Worm (Caenorhabditis elegans) whole organism, L4 larva: ENCODE data around the gene K07F5.7.

Experiments used
- F44E2.7 ChIP-seq: fragments of 200-800 bp; sonication (Bioruptor generic); IDR thresholded peaks from 2 replicates; pipeline ENCODE4 v2.1.2; 2022; ENCODE audit warnings: missing genetic modification characterization, missing compliant biosample characterization
- R02D3.7 ChIP-seq: fragments of 150-350 bp; sonication (generic microtip); optimal IDR thresholded peaks from 3 replicates; lab custom pipeline; 2014; ENCODE audit warnings: missing biosample characterization, missing genetic modification characterization
- T20F7.1 ChIP-seq: fragments of 200-800 bp; sonication (Bioruptor generic); optimal IDR thresholded peaks from 2 replicates; lab custom pipeline; 2018; ENCODE audit warnings: mild to moderate bottlenecking, missing genetic modification characterization, missing compliant biosample characterization
- T26A8.4 ChIP-seq: fragments of 200-800 bp; sonication (Bioruptor generic); IDR thresholded peaks from 2 replicates; pipeline ENCODE4 v1.3.6; 2022; ENCODE audit warnings: missing genetic modification characterization, missing compliant biosample characterization
- Y48G9A.11 ChIP-seq: fragments of 200-800 bp; sonication (Bioruptor generic); IDR thresholded peaks from 2 replicates; pipeline ENCODE4 v1.3.6; 2022; ENCODE audit warnings: missing genetic modification reagents, missing genetic modification characterization, missing compliant biosample characterization
- aha-1 ChIP-seq: fragments of 150-350 bp; peaks from one replicate; lab custom pipeline; 2014; ENCODE audit warnings: missing biosample characterization, missing genetic modification characterization
- aly-2 ChIP-seq: sonication (generic microtip); optimal IDR thresholded peaks from 2 replicates; lab custom pipeline; 2018; ENCODE audit warnings: missing biosample characterization, missing genetic modification characterization
- arid-1 ChIP-seq: fragments of 200-800 bp; sonication (Bioruptor generic); conservative IDR thresholded peaks from 2 replicates; pipeline ENCODE4 v1.3.6; 2022; ENCODE audit warnings: missing genetic modification reagents, missing genetic modification characterization, missing compliant biosample characterization
- ceh-20 ChIP-seq: fragments of 200-800 bp; sonication (Bioruptor generic); IDR thresholded peaks from 2 replicates; pipeline ENCODE4 v1.3.6; 2022; ENCODE audit warnings: missing genetic modification reagents, missing genetic modification characterization, missing compliant biosample characterization
- ctbp-1 ChIP-seq: fragments of 200-800 bp; sonication (Bioruptor generic); IDR thresholded peaks from 2 replicates; pipeline ENCODE4 v1.3.6; 2022; ENCODE audit warnings: missing genetic modification reagents, missing genetic modification characterization, missing compliant biosample characterization
- daf-12 ChIP-seq: fragments of 150-350 bp; optimal IDR thresholded peaks from 2 replicates; lab custom pipeline; 2014; ENCODE audit warnings: missing biosample characterization, missing genetic modification reagents, missing genetic modification characterization
- daf-16 ChIP-seq, 3 experiments: sonication (generic microtip); optimal IDR thresholded peaks; 2 replicates each; lab custom pipeline; 2016 to 2017; ENCODE audit warnings: missing genetic modification characterization in 3 of 3, missing genetic modification reagents in 3 of 3, mild to moderate bottlenecking in 2 of 3, missing compliant biosample characterization in 2 of 3, missing biosample characterization in 1 of 3, moderate library complexity in 1 of 3
- dmd-6 ChIP-seq: fragments of 200-800 bp; sonication (Bioruptor generic); IDR thresholded peaks from 2 replicates; pipeline ENCODE4 v1.3.6; 2022; ENCODE audit warnings: missing genetic modification reagents, missing genetic modification characterization, missing compliant biosample characterization
- dpl-1 ChIP-seq: fragments of 150-350 bp; optimal IDR thresholded peaks from 2 replicates; lab custom pipeline; 2014; ENCODE audit warnings: missing biosample characterization, missing genetic modification reagents, missing genetic modification characterization
- dve-1 ChIP-seq: sonication (generic microtip); optimal IDR thresholded peaks from 2 replicates; lab custom pipeline; 2017; ENCODE audit warnings: antibody characterized with exemption, mild to moderate bottlenecking, missing genetic modification characterization, missing compliant biosample characterization; ENCODE audit not compliant: insufficient read depth
- fos-1 ChIP-seq: fragments of 150-350 bp; optimal IDR thresholded peaks from 2 replicates; lab custom pipeline; 2014; ENCODE audit warnings: missing biosample characterization, missing genetic modification characterization
- hif-1 ChIP-seq, 2 experiments: sonication (generic microtip); optimal IDR thresholded peaks; 2 replicates each; lab custom pipeline; 2016 to 2017; ENCODE audit warnings: missing compliant biosample characterization in 2 of 2, missing genetic modification characterization in 2 of 2, missing genetic modification reagents in 2 of 2, missing genotype in 2 of 2, mild to moderate bottlenecking in 1 of 2
- hlh-11 ChIP-seq: fragments of 200-800 bp; sonication (Bioruptor generic); optimal IDR thresholded peaks from 2 replicates; lab custom pipeline; 2018; ENCODE audit warnings: mild to moderate bottlenecking, missing genetic modification characterization, missing compliant biosample characterization
- hlh-30 ChIP-seq: sonication (generic microtip); optimal IDR thresholded peaks from 2 replicates; lab custom pipeline; 2017; ENCODE audit warnings: antibody characterized with exemption, mild to moderate bottlenecking, missing genetic modification characterization, missing compliant biosample characterization; ENCODE audit not compliant: insufficient read depth
- hmg-1.1 ChIP-seq: fragments of 200-800 bp; sonication (Bioruptor generic); IDR thresholded peaks from 2 replicates; pipeline ENCODE4 v1.3.6; 2022; ENCODE audit warnings: missing genetic modification reagents, missing genetic modification characterization, missing compliant biosample characterization
- lim-7 ChIP-seq: fragments of 200-800 bp; sonication (Bioruptor generic); IDR thresholded peaks from 2 replicates; pipeline ENCODE4 v1.3.6; 2022; ENCODE audit warnings: missing genetic modification characterization, missing compliant biosample characterization
- lin-1 ChIP-seq: fragments of 200-800 bp; sonication (Bioruptor generic); IDR thresholded peaks from 2 replicates; pipeline ENCODE4 v1.3.6; 2022; ENCODE audit warnings: missing genetic modification reagents, missing genetic modification characterization, missing compliant biosample characterization
- lin-13 ChIP-seq: fragments of 150-350 bp; optimal IDR thresholded peaks from 2 replicates; lab custom pipeline; 2014; ENCODE audit warnings: missing biosample characterization, missing genetic modification reagents, missing genetic modification characterization
- lin-39 ChIP-seq: fragments of 150-350 bp; optimal IDR thresholded peaks from 2 replicates; lab custom pipeline; 2014; ENCODE audit warnings: missing biosample characterization, missing genetic modification reagents, missing genetic modification characterization
- lir-3 ChIP-seq: sonication (generic microtip); optimal IDR thresholded peaks from 2 replicates; lab custom pipeline; 2016; ENCODE audit warnings: mild to moderate bottlenecking, missing genetic modification characterization, missing compliant biosample characterization
- lsy-2 ChIP-seq, 2 experiments: fragments of 150-350 bp in 1 of 2; sonication (generic microtip) in 1 of 2; optimal IDR thresholded peaks; 2 replicates each; lab custom pipeline; 2014 to 2017; ENCODE audit warnings: missing biosample characterization in 2 of 2, missing genetic modification characterization in 2 of 2
- madf-5 ChIP-seq, 2 experiments: fragments of 200-800 bp; sonication (Bioruptor generic); IDR thresholded peaks; 2 replicates each; pipeline ENCODE4 v1.3.6; 2022; ENCODE audit warnings: missing compliant biosample characterization in 2 of 2, missing genetic modification characterization in 2 of 2
- mdl-1 ChIP-seq, 2 experiments: fragments of 150-350 bp in 1 of 2; sonication (generic microtip) in 1 of 2; optimal IDR thresholded peaks; 2 replicates each; lab custom pipeline; 2014 to 2017; ENCODE audit warnings: missing biosample characterization in 2 of 2, missing genetic modification characterization in 2 of 2
- mep-1 ChIP-seq: fragments of 150-350 bp; sonication (generic microtip); optimal IDR thresholded peaks from 3 replicates; lab custom pipeline; 2014; ENCODE audit warnings: missing biosample characterization, missing genetic modification characterization
- mes-2 ChIP-seq: sonication (generic microtip); optimal IDR thresholded peaks from 2 replicates; lab custom pipeline; 2016; ENCODE audit warnings: missing genotype, mild to moderate bottlenecking, missing genetic modification characterization, missing compliant biosample characterization; ENCODE audit not compliant: poor library complexity, severe bottlenecking
- mxl-3 ChIP-seq: fragments of 200-800 bp; sonication (Bioruptor generic); optimal IDR thresholded peaks from 2 replicates; lab custom pipeline; 2018; ENCODE audit warnings: mild to moderate bottlenecking, missing genetic modification characterization, missing compliant biosample characterization
- nhr-10 ChIP-seq: fragments of 150-350 bp; optimal IDR thresholded peaks from 2 replicates; lab custom pipeline; 2014; ENCODE audit warnings: missing biosample characterization, missing genetic modification characterization
- nhr-11 ChIP-seq: fragments of 150-350 bp; optimal IDR thresholded peaks from 2 replicates; lab custom pipeline; 2014; ENCODE audit warnings: missing biosample characterization, missing genetic modification characterization
- nhr-28 ChIP-seq: fragments of 150-350 bp; optimal IDR thresholded peaks from 2 replicates; lab custom pipeline; 2014; ENCODE audit warnings: missing biosample characterization, missing genetic modification characterization
- nhr-41 ChIP-seq: fragments of 200-800 bp; sonication (Bioruptor generic); IDR thresholded peaks from 2 replicates; pipeline ENCODE4 v1.3.6; 2022; ENCODE audit warnings: missing genetic modification reagents, missing genetic modification characterization, missing compliant biosample characterization
- nhr-48 ChIP-seq: sonication (generic microtip); optimal IDR thresholded peaks from 2 replicates; lab custom pipeline; 2016; ENCODE audit warnings: mild to moderate bottlenecking, missing genetic modification characterization, missing compliant biosample characterization
- nhr-6 ChIP-seq: fragments of 150-350 bp; optimal IDR thresholded peaks from 2 replicates; lab custom pipeline; 2014; ENCODE audit warnings: missing biosample characterization, missing genetic modification characterization
- nhr-77 ChIP-seq: fragments of 150-350 bp; optimal IDR thresholded peaks from 2 replicates; lab custom pipeline; 2014; ENCODE audit warnings: missing biosample characterization, missing genetic modification characterization
- pha-4 ChIP-seq, 2 experiments: fragments of 150-350 bp in 1 of 2; fragments of 200-800 bp in 1 of 2; sonication (Bioruptor generic) in 1 of 2; IDR thresholded peaks in 1 of 2; optimal IDR thresholded peaks in 1 of 2; 2 replicates each; pipeline versions ENCODE4 v1.3.6 to Lab custom; 2014 to 2022; ENCODE audit warnings: missing genetic modification characterization in 2 of 2, missing genetic modification reagents in 2 of 2, missing biosample characterization in 1 of 2, missing compliant biosample characterization in 1 of 2
- pqm-1 ChIP-seq: sonication (generic microtip); optimal IDR thresholded peaks from 2 replicates; lab custom pipeline; 2017; ENCODE audit warnings: missing biosample characterization, missing genetic modification characterization
- rbr-2 ChIP-seq: sonication (generic microtip); optimal IDR thresholded peaks from 2 replicates; lab custom pipeline; 2016; ENCODE audit warnings: missing genotype, missing genetic modification characterization, missing compliant biosample characterization
- skn-1 ChIP-seq: fragments of 150-350 bp; optimal IDR thresholded peaks from 2 replicates; lab custom pipeline; 2014; ENCODE audit warnings: missing biosample characterization, missing genetic modification characterization
- snpc-4 ChIP-seq: fragments of 150-350 bp; optimal IDR thresholded peaks from 2 replicates; lab custom pipeline; 2014; ENCODE audit warnings: missing biosample characterization, missing genetic modification characterization
- tra-1 ChIP-seq: fragments of 200-800 bp; sonication (Bioruptor generic); IDR thresholded peaks from 2 replicates; pipeline ENCODE4 v1.3.6; 2022; ENCODE audit warnings: missing genetic modification reagents, missing genetic modification characterization, missing compliant biosample characterization
- unc-39 ChIP-seq: sonication (generic microtip); optimal IDR thresholded peaks from 2 replicates; lab custom pipeline; 2017; ENCODE audit warnings: missing biosample characterization, missing genetic modification characterization
- unc-62 ChIP-seq, 3 experiments: fragments of 150-350 bp in 1 of 3; sonication (generic microtip); optimal IDR thresholded peaks in 2 of 3; peaks in 1 of 3; 1 replicate in 1 of 3; 2 replicates in 2 of 3; lab custom pipeline; 2014 to 2017; ENCODE audit warnings: missing biosample characterization in 3 of 3, missing genetic modification characterization in 3 of 3, missing genetic modification reagents in 3 of 3, missing genotype in 1 of 3

Gene K07F5.7

ce11 chrIV:9873837-9874236, 25.9 kb upstream of the K07F5.7 start:
- TF ChIP-seq T20F7.1 (GFP tag; lab: Kevin White, UChicago) = peak; percentile 26
- TF ChIP-seq mep-1 (tag; lab: Kevin White, UChicago) = peak; percentile 66
- TF ChIP-seq lir-3 (tag; lab: Kevin White, UChicago) = no peak
- peak; percentile 26 to 55 for TF ChIP-seq mdl-1 (tag; optimal IDR thresholded peaks at IDR 0.05; lab: Kevin White, UChicago)
- TF ChIP-seq F44E2.7 (GFP tag; lab: Robert Waterston, UW) = no peak
- TF ChIP-seq nhr-11 (tag; lab: Kevin White, UChicago) = peak; percentile 53
- peak; percentile 84 for TF ChIP-seq hlh-30
- peak; percentile 9; the same call in 1 of the 2 replicates for TF ChIP-seq ceh-20 (GFP tag; lab: Robert Waterston, UW)
- no peak for TF ChIP-seq aly-2 (tag; lab: Kevin White, UChicago)
- TF ChIP-seq daf-12 (tag; lab: Kevin White, UChicago) = no peak
- peak; percentile 13 for TF ChIP-seq lin-13
- TF ChIP-seq hlh-11 (tag; lab: Kevin White, UChicago) = peak; percentile 71
- peak in 1 of 2 experiments; percentile 14 for TF ChIP-seq unc-62 (GFP tag; optimal IDR thresholded peaks at IDR 0.05 in 1 of 2; lab: Kevin White, UChicago)
- no peak for TF ChIP-seq unc-62 (tag; optimal IDR thresholded peaks at IDR 0.05; lab: Kevin White, UChicago)
- TF ChIP-seq lin-1 (GFP tag; lab: Robert Waterston, UW) = peak; percentile 30; the same call in 1 of the 2 replicates
- peak; percentile 39 for TF ChIP-seq nhr-28 (tag; lab: Kevin White, UChicago)
- TF ChIP-seq tra-1 (GFP tag; lab: Robert Waterston, UW) = no peak
- no peak for TF ChIP-seq ctbp-1 (GFP tag; lab: Robert Waterston, UW)
- peak; percentile 17 for TF ChIP-seq nhr-77 (tag; lab: Kevin White, UChicago)
- TF ChIP-seq aha-1 = peak; percentile 60
- peak; percentile 37 for TF ChIP-seq dve-1 (tag; lab: Kevin White, UChicago)
- TF ChIP-seq hmg-1.1 (GFP tag; lab: Robert Waterston, UW) = peak; percentile 56; the same call in 1 of the 2 replicates
- peak; percentile 37 for TF ChIP-seq mes-2 (tag; lab: Kevin White, UChicago)
- TF ChIP-seq lim-7 (GFP tag; lab: Robert Waterston, UW) = no peak
- TF ChIP-seq rbr-2 (tag; lab: Kevin White, UChicago) = peak; percentile 20
- TF ChIP-seq pqm-1 (tag; lab: Kevin White, UChicago) = peak; percentile 9
- peak; percentile 12 for TF ChIP-seq dpl-1 (GFP tag; lab: Kevin White, UChicago)
- no peak for TF ChIP-seq nhr-41 (GFP tag; lab: Robert Waterston, UW)
- peak; percentile 71 for TF ChIP-seq mxl-3 (GFP tag; lab: Kevin White, UChicago)
- no peak for TF ChIP-seq unc-39 (tag; lab: Kevin White, UChicago)
- TF ChIP-seq daf-16 (GFP tag; optimal IDR thresholded peaks at IDR 0.05; lab: Kevin White, UChicago) = no peak
- peak; percentile 42 for TF ChIP-seq daf-16 (tag; optimal IDR thresholded peaks at IDR 0.05; lab: Kevin White, UChicago)
- peak; percentile 61 for TF ChIP-seq dmd-6 (GFP tag; lab: Robert Waterston, UW)
- TF ChIP-seq Y48G9A.11 = no peak
- peak; percentile 15 for TF ChIP-seq nhr-6
- peak in 1 of 2 experiments; percentile 46 for TF ChIP-seq lsy-2 (tag; optimal IDR thresholded peaks at IDR 0.05; lab: Kevin White, UChicago)
- TF ChIP-seq hif-1 (tag; optimal IDR thresholded peaks at IDR 0.05; lab: Kevin White, UChicago) = peak in 1 of 2 experiments; percentile 8
- peak; percentile 60 for TF ChIP-seq nhr-48 (tag; lab: Kevin White, UChicago)

DNA sequence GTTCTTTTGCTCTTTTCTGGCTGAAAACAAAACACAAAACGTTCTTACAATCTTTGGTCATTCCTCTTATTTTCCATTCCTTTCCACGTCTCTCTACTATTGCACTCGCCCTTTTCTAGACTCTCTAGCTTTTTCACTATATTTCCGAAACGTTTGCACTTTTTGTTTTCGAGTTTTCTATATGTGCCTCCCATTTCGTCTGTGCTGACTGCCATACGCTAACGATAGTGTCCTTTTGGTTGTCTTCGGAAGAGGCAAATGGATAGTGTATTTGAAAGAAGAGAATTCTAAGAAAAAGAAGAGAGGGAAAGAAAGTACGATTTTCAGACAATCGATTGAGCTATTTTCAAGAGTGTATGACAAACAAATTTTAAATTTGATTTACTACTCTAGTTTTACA, 24.8 kb upstream of the K07F5.7 start:
- no peak for TF ChIP-seq R02D3.7 (tag; lab: Kevin White, UChicago)
- TF ChIP-seq daf-16 (GFP tag; optimal IDR thresholded peaks at IDR 0.05; lab: Kevin White, UChicago) = no peak
- peak; percentile 85 for TF ChIP-seq daf-16 (tag; optimal IDR thresholded peaks at IDR 0.05; lab: Kevin White, UChicago)
- TF ChIP-seq pha-4 (GFP tag; IDR thresholded peaks at IDR 0.05; lab: Robert Waterston, UW) = no peak
- no peak for TF ChIP-seq pha-4 (tag; optimal IDR thresholded peaks at IDR 0.05; lab: Kevin White, UChicago)
- no peak for TF ChIP-seq snpc-4 (tag; lab: Kevin White, UChicago)
- TF ChIP-seq fos-1 = no peak
- peak; percentile 43 for TF ChIP-seq hlh-30
- TF ChIP-seq madf-5 (GFP tag; IDR thresholded peaks at IDR 0.05; lab: Robert Waterston, UW) = no peak
- TF ChIP-seq dmd-6 (GFP tag; lab: Robert Waterston, UW) = peak; percentile 46; the same call in 1 of the 2 replicates
- TF ChIP-seq hif-1 (tag; optimal IDR thresholded peaks at IDR 0.05; lab: Kevin White, UChicago) = no peak
- TF ChIP-seq dve-1 (tag; lab: Kevin White, UChicago) = peak; percentile 64
- no peak for TF ChIP-seq nhr-10 (tag; lab: Kevin White, UChicago)
- TF ChIP-seq hlh-11 (tag; lab: Kevin White, UChicago) = peak; percentile 47
- peak; percentile 9 for TF ChIP-seq mes-2 (tag; lab: Kevin White, UChicago)
- TF ChIP-seq T26A8.4 = no peak
- peak; percentile 30 for TF ChIP-seq mep-1 (tag; lab: Kevin White, UChicago)
- TF ChIP-seq unc-62 (GFP tag; optimal IDR thresholded peaks at IDR 0.05 in 1 of 2; lab: Kevin White, UChicago) = peak in 1 of 2 experiments; percentile 51
- TF ChIP-seq unc-62 (tag; optimal IDR thresholded peaks at IDR 0.05; lab: Kevin White, UChicago) = no peak
- TF ChIP-seq skn-1 (tag; lab: Kevin White, UChicago) = no peak
- TF ChIP-seq lin-39 = no peak
- TF ChIP-seq arid-1 (GFP tag; lab: Robert Waterston, UW) = no peak
- peak; percentile 69 for TF ChIP-seq pqm-1 (tag; lab: Kevin White, UChicago)
- TF ChIP-seq nhr-28 (tag; lab: Kevin White, UChicago) = peak; percentile 73
- TF ChIP-seq mdl-1 (tag; optimal IDR thresholded peaks at IDR 0.05; lab: Kevin White, UChicago) = peak in 1 of 2 experiments; percentile 44
